Worm (Caenorhabditis elegans) whole organism, midembryonic: ENCODE data around the gene unc-61.
A peak's percentile ranks its signal among the peaks of the same experiment; 100 is the strongest.

ENCODE experiments used
- T22C8.4 ChIP-seq: fragments of 200-800 bp; sonication (Bioruptor generic); IDR thresholded peaks from 2 replicates; pipeline ENCODE4 v1.3.6; 2022; ENCODE audit warnings: missing genetic modification characterization, missing compliant biosample characterization
- cog-1 ChIP-seq: sonication (generic microtip); optimal IDR thresholded peaks from 2 replicates; lab custom pipeline; 2016; ENCODE audit warnings: missing genetic modification characterization, missing compliant biosample characterization
- flt-1 ChIP-seq: fragments of 200-800 bp; sonication (Bioruptor generic); IDR thresholded peaks from 2 replicates; pipeline ENCODE4 v1.3.6; 2022; ENCODE audit warnings: missing genetic modification characterization, missing compliant biosample characterization
- klf-2 ChIP-seq: fragments of 200-800 bp; sonication (Bioruptor generic); conservative IDR thresholded peaks from 2 replicates; pipeline ENCODE4 v1.3.6; 2022; ENCODE audit warnings: missing genetic modification reagents, missing genetic modification characterization, missing compliant biosample characterization
- ref-1 ChIP-seq: fragments of 200-800 bp; sonication (Bioruptor generic); conservative IDR thresholded peaks from 2 replicates; pipeline ENCODE4 v1.3.6; 2022; ENCODE audit warnings: missing genetic modification reagents, missing genetic modification characterization, missing compliant biosample characterization
- tab-1 ChIP-seq: fragments of 200-800 bp; sonication (Bioruptor generic); IDR thresholded peaks from 2 replicates; pipeline ENCODE4 v1.3.6; 2022; ENCODE audit warnings: missing genetic modification characterization, missing compliant biosample characterization

DNA sequence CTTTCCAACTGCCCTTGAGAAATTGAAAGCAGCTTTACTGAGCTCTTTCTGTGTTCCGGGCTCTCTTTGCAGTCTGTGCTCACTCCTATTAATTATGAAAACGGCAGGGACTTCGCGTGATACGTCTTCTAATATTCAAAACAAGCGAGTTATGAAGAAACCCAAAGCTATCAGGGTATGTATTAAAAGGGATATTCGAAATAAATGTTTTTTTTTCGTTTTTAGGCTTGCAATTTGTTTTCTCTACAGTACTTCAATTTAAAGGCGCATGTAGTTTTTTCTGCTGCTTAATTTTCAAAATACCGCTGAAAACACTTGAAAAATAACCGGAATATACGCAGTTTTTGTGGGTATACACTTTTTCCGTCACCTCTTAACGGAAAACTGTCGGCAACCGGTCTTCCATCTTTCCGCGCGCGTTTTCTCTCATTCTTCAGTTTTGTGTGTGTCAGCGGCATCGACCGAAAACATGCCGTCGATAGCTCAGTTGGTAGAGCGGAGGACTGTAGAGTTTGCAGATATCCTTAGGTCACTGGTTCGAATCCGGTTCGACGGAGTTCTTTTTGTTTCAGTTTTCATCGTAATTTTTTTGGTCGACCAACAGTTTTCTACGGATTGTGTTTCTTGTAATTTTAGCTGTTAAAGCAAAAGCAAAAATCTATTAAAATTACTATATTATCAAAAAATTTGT lies 44.8 kb downstream of the unc-61 start, which contains the start of gene gasr-8:
- 0 out of 2 replicates have a peak, but pooled peaks have one; percentile 61 for TF ChIP-seq klf-2 (GFP tag; lab: Robert Waterston, UW)
- TF ChIP-seq flt-1 (GFP tag; lab: Robert Waterston, UW): peak; percentile 88
- TF ChIP-seq tab-1 (GFP tag; lab: Robert Waterston, UW): peak; percentile 79
- peak; percentile 34; the same call in 1 of the 2 replicates for TF ChIP-seq T22C8.4 (GFP tag; lab: Robert Waterston, UW)
- TF ChIP-seq ref-1: no peak
- TF ChIP-seq cog-1 (tag; lab: Kevin White, UChicago): no peak
